Worm (Caenorhabditis elegans) whole organism, L2 larva: ENCODE measurements around the gene C44B11.6.

ENCODE experiments used
- C34F6.9 ChIP-seq: fragments of 150-350 bp; optimal IDR thresholded peaks from 2 replicates; lab custom pipeline; 2014; ENCODE audit warnings: missing biosample characterization, missing genetic modification characterization
- F13H6.1 ChIP-seq: sonication (generic microtip); optimal IDR thresholded peaks from 2 replicates; lab custom pipeline; 2016; ENCODE audit warnings: missing genetic modification characterization, missing compliant biosample characterization
- R02D3.7 ChIP-seq: fragments of 150-350 bp; optimal IDR thresholded peaks from 2 replicates; lab custom pipeline; 2014; ENCODE audit warnings: missing biosample characterization, missing genetic modification characterization
- Y55F3AM.14 ChIP-seq: fragments of 200-800 bp; sonication (Bioruptor generic); optimal IDR thresholded peaks from 2 replicates; lab custom pipeline; 2018; ENCODE audit warnings: mild to moderate bottlenecking, missing genetic modification characterization, missing compliant biosample characterization
- ZK546.5 ChIP-seq: sonication (generic microtip); optimal IDR thresholded peaks from 2 replicates; lab custom pipeline; 2017; ENCODE audit warnings: missing biosample characterization, missing genetic modification characterization
- alr-1 ChIP-seq: fragments of 150-350 bp; optimal IDR thresholded peaks from 2 replicates; lab custom pipeline; 2014; ENCODE audit warnings: missing biosample characterization, missing genetic modification characterization
- aly-2 ChIP-seq: fragments of 150-350 bp; optimal IDR thresholded peaks from 2 replicates; lab custom pipeline; 2014; ENCODE audit warnings: missing biosample characterization, missing genetic modification characterization
- ama-1 ChIP-seq: fragments of 150-350 bp; optimal IDR thresholded peaks from 2 replicates; lab custom pipeline; 2018; ENCODE audit warnings: inconsistent platforms
- blmp-1 ChIP-seq: sonication (generic microtip); optimal IDR thresholded peaks from 2 replicates; lab custom pipeline; 2017; ENCODE audit warnings: missing genetic modification characterization, mild to moderate bottlenecking, missing compliant biosample characterization, antibody characterized with exemption, moderate library complexity; ENCODE audit not compliant: insufficient read depth
- crh-2 ChIP-seq: sonication (generic microtip); optimal IDR thresholded peaks from 2 replicates; lab custom pipeline; 2017; ENCODE audit warnings: missing biosample characterization, missing genetic modification characterization
- dmd-4 ChIP-seq: sonication (generic microtip); optimal IDR thresholded peaks from 2 replicates; lab custom pipeline; 2017; ENCODE audit warnings: missing biosample characterization, missing genetic modification characterization
- elt-1 ChIP-seq: fragments of 150-350 bp; optimal IDR thresholded peaks from 2 replicates; lab custom pipeline; 2014; ENCODE audit warnings: missing biosample characterization, missing genetic modification characterization
- fos-1 ChIP-seq: fragments of 150-350 bp; optimal IDR thresholded peaks from 2 replicates; lab custom pipeline; 2014; ENCODE audit warnings: missing biosample characterization, missing genetic modification characterization
- gmeb-1 ChIP-seq: fragments of 150-350 bp; optimal IDR thresholded peaks from 2 replicates; lab custom pipeline; 2014; ENCODE audit warnings: missing biosample characterization, missing genetic modification characterization
- lin-11 ChIP-seq: fragments of 150-350 bp; sonication (generic microtip); optimal IDR thresholded peaks from 2 replicates; lab custom pipeline; 2014; ENCODE audit warnings: missing biosample characterization, missing genetic modification characterization, inconsistent platforms, mixed read lengths
- lin-13 ChIP-seq: fragments of 150-350 bp; optimal IDR thresholded peaks from 2 replicates; lab custom pipeline; 2014; ENCODE audit warnings: missing biosample characterization, missing genetic modification reagents, missing genetic modification characterization
- lsy-2 ChIP-seq, 2 experiments: fragments of 150-350 bp in 1 of 2; sonication (generic microtip) in 1 of 2; optimal IDR thresholded peaks; 2 replicates each; lab custom pipeline; 2014 to 2017; ENCODE audit warnings: missing biosample characterization in 2 of 2, missing genetic modification characterization in 2 of 2
- mab-5 ChIP-seq: fragments of 150-350 bp; optimal IDR thresholded peaks from 2 replicates; lab custom pipeline; 2014; ENCODE audit warnings: missing biosample characterization, missing genetic modification characterization
- mbf-1 ChIP-seq: sonication (generic microtip); optimal IDR thresholded peaks from 2 replicates; lab custom pipeline; 2017; ENCODE audit warnings: missing biosample characterization, missing genetic modification characterization
- nhr-10 ChIP-seq: sonication (generic microtip); optimal IDR thresholded peaks from 2 replicates; lab custom pipeline; 2017; ENCODE audit warnings: missing biosample characterization, missing genetic modification characterization
- nhr-11 ChIP-seq: fragments of 150-350 bp; optimal IDR thresholded peaks from 2 replicates; lab custom pipeline; 2014; ENCODE audit warnings: missing biosample characterization, missing genetic modification characterization
- nhr-129 ChIP-seq: fragments of 150-350 bp; optimal IDR thresholded peaks from 2 replicates; lab custom pipeline; 2014; ENCODE audit warnings: missing biosample characterization, missing genetic modification characterization
- nhr-21 ChIP-seq: fragments of 150-350 bp; optimal IDR thresholded peaks from 2 replicates; lab custom pipeline; 2014; ENCODE audit warnings: missing biosample characterization, missing genetic modification characterization
- nhr-23 ChIP-seq: fragments of 150-350 bp; optimal IDR thresholded peaks from 2 replicates; lab custom pipeline; 2014; ENCODE audit warnings: missing biosample characterization, missing genetic modification reagents, missing genetic modification characterization
- nhr-237 ChIP-seq: fragments of 150-350 bp; optimal IDR thresholded peaks from 2 replicates; lab custom pipeline; 2014; ENCODE audit warnings: missing biosample characterization, missing genetic modification characterization
- nhr-25 ChIP-seq: fragments of 150-350 bp; sonication (generic microtip); optimal IDR thresholded peaks from 3 replicates; lab custom pipeline; 2014; ENCODE audit warnings: missing biosample characterization, missing genetic modification characterization
- nhr-6 ChIP-seq: fragments of 150-350 bp; optimal IDR thresholded peaks from 2 replicates; lab custom pipeline; 2014; ENCODE audit warnings: missing biosample characterization, missing genetic modification characterization
- nhr-77 ChIP-seq: fragments of 150-350 bp; optimal IDR thresholded peaks from 2 replicates; lab custom pipeline; 2014; ENCODE audit warnings: missing biosample characterization, missing genetic modification characterization
- sem-4 ChIP-seq: fragments of 150-350 bp; optimal IDR thresholded peaks from 2 replicates; lab custom pipeline; 2014; ENCODE audit warnings: missing biosample characterization, missing genetic modification reagents, missing genetic modification characterization
- sma-3 ChIP-seq: sonication (generic microtip); optimal IDR thresholded peaks from 2 replicates; lab custom pipeline; 2016; ENCODE audit warnings: missing genetic modification reagents, missing genetic modification characterization, missing compliant biosample characterization
- sma-9 ChIP-seq, 2 experiments: fragments of 150-350 bp in 1 of 2; sonication (generic microtip) in 1 of 2; optimal IDR thresholded peaks; 2 replicates each; lab custom pipeline; 2014 to 2016; ENCODE audit warnings: missing genetic modification characterization in 2 of 2, mild to moderate bottlenecking in 1 of 2, missing biosample characterization in 1 of 2, missing compliant biosample characterization in 1 of 2, missing genetic modification reagents in 1 of 2, moderate library complexity in 1 of 2
- unc-39 ChIP-seq: fragments of 150-350 bp; optimal IDR thresholded peaks from 2 replicates; lab custom pipeline; 2014; ENCODE audit warnings: missing biosample characterization, missing genetic modification characterization
- unc-55 ChIP-seq: fragments of 150-350 bp; sonication (generic microtip); optimal IDR thresholded peaks from 3 replicates; lab custom pipeline; 2014; ENCODE audit warnings: missing biosample characterization, missing genetic modification reagents, missing genetic modification characterization
- zag-1 ChIP-seq: fragments of 150-350 bp; optimal IDR thresholded peaks from 2 replicates; lab custom pipeline; 2014; ENCODE audit warnings: missing biosample characterization, missing genetic modification characterization
- ztf-11 ChIP-seq: sonication (generic microtip); optimal IDR thresholded peaks from 2 replicates; lab custom pipeline; 2017; ENCODE audit warnings: missing biosample characterization, missing genetic modification characterization
- ztf-4 ChIP-seq: fragments of 150-350 bp; optimal IDR thresholded peaks from 2 replicates; lab custom pipeline; 2014; ENCODE audit warnings: missing biosample characterization, missing genetic modification characterization

Gene C44B11.6

ce11 chrIII:3136325-3137001 is 16.5 kb upstream of the C44B11.6 start:
- TF ChIP-seq nhr-23 (tag; lab: Kevin White, UChicago): no peak
- TF ChIP-seq nhr-77 (tag; lab: Kevin White, UChicago): no peak
- TF ChIP-seq nhr-11 (tag; lab: Kevin White, UChicago): no peak
- no peak for TF ChIP-seq lin-13 (GFP tag; lab: Kevin White, UChicago)
- TF ChIP-seq nhr-129 (tag; lab: Kevin White, UChicago): no peak
- no peak for TF ChIP-seq ztf-4
- TF ChIP-seq sma-3 (GFP tag; lab: Kevin White, UChicago): no peak
- no peak for TF ChIP-seq crh-2 (tag; lab: Kevin White, UChicago)
- TF ChIP-seq gmeb-1 (tag; lab: Kevin White, UChicago): no peak
- no peak for TF ChIP-seq nhr-6 (tag; lab: Kevin White, UChicago)
- no peak for TF ChIP-seq mab-5 (tag; lab: Kevin White, UChicago)
- no peak for TF ChIP-seq unc-39 (tag; lab: Kevin White, UChicago)
- TF ChIP-seq dmd-4: no peak
- no peak for TF ChIP-seq aly-2 (tag; lab: Kevin White, UChicago)

- no peak for TF ChIP-seq sem-4
- TF ChIP-seq unc-39 (tag; lab: Kevin White, UChicago): no peak
- no peak for TF ChIP-seq ztf-11 (tag; lab: Kevin White, UChicago)
- no peak for TF ChIP-seq sma-9 (GFP tag; optimal IDR thresholded peaks at IDR 0.05; lab: Kevin White, UChicago)
- TF ChIP-seq sma-9 (tag; optimal IDR thresholded peaks at IDR 0.05; lab: Kevin White, UChicago): no peak
- TF ChIP-seq F13H6.1 (tag; lab: Kevin White, UChicago): no peak
- no peak for TF ChIP-seq nhr-237 (tag; lab: Kevin White, UChicago)
- no peak for TF ChIP-seq nhr-77 (tag; lab: Kevin White, UChicago)
These were observed 14.9 kb upstream of the C44B11.6 start for ce11 chrIII:3138087-3138486.

- no peak for TF ChIP-seq gmeb-1 (tag; lab: Kevin White, UChicago)
- peak in 1 of 2 experiments; percentile 57 for TF ChIP-seq lsy-2 (tag; optimal IDR thresholded peaks at IDR 0.05; lab: Kevin White, UChicago)
- TF ChIP-seq blmp-1 (tag; lab: Kevin White, UChicago): no peak
- TF ChIP-seq zag-1 (tag; lab: Kevin White, UChicago): peak; percentile 68
- peak; percentile 36 for TF ChIP-seq C34F6.9 (tag; lab: Kevin White, UChicago)
- TF ChIP-seq mbf-1 (tag; lab: Kevin White, UChicago): no peak
- TF ChIP-seq ama-1: no peak
- no peak for TF ChIP-seq fos-1 (tag; lab: Kevin White, UChicago)
- TF ChIP-seq nhr-129 (tag; lab: Kevin White, UChicago): no peak
- TF ChIP-seq nhr-77 (tag; lab: Kevin White, UChicago): no peak
- no peak for TF ChIP-seq nhr-10
- TF ChIP-seq Y55F3AM.14 (GFP tag; lab: Kevin White, UChicago): no peak
- no peak for TF ChIP-seq ztf-4
- TF ChIP-seq sma-9 (GFP tag; optimal IDR thresholded peaks at IDR 0.05; lab: Kevin White, UChicago): no peak
- no peak for TF ChIP-seq sma-9 (tag; optimal IDR thresholded peaks at IDR 0.05; lab: Kevin White, UChicago)
- TF ChIP-seq sem-4: peak; percentile 40
- no peak for TF ChIP-seq elt-1 (tag; lab: Kevin White, UChicago)
- peak; percentile 15 for TF ChIP-seq unc-55 (GFP tag; lab: Kevin White, UChicago)
- no peak for TF ChIP-seq aly-2 (tag; lab: Kevin White, UChicago)
- TF ChIP-seq lin-13 (GFP tag; lab: Kevin White, UChicago): no peak
- TF ChIP-seq nhr-237 (tag; lab: Kevin White, UChicago): no peak
These were observed 13.8 kb upstream of the C44B11.6 start, which contains the start of gene mec-12 for ce11 chrIII:3139144-3139543. TSS of gene mec-12 (minus strand) at chrIII:3139234.

DNA sequence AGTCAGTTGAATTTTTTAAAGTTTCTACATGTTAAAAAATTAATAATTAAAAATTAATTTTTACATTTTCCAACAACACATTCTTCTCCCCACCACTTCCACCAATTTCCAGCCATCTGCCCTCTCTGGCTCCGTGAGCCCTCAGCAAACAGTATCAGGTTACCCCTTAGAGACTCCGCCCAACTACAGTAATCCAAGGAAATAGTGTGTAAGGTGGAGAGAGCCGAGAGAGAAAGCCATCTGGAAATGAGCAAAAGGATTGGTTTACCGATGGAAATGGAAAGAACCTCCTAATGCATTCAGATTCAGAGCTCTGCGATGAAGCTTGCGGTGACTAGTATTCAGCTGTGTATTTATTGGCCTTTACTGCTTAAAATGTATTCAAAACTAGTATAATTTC is 12.7 kb upstream of the C44B11.6 start:
- TF ChIP-seq unc-55 (GFP tag; lab: Kevin White, UChicago) (no peak), gmeb-1 (tag; lab: Kevin White, UChicago) (no peak), ztf-4 (no peak)

DNA sequence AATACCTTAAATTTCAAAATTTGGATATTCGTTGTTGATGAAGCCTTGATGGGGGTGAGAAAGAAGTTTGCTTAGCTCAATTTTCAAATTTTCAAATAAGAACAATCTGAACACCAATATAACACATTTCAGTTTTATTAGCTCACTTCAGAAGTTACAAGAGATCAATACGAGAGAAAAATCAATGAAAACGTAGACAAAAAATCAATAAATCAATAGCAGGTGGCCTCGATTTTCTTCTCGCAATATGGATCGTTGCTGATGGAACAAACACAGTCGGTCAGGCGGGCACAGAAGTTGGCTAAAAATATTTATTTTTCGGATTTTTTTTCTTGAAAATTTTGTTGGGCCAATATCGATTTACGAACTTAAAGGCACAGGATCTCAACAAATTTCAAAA is 10.9 kb upstream of the C44B11.6 start:
- TF ChIP-seq R02D3.7 (tag; lab: Kevin White, UChicago): no peak
- no peak for TF ChIP-seq nhr-25
- no peak for TF ChIP-seq ama-1
- TF ChIP-seq ZK546.5 (tag; lab: Kevin White, UChicago): no peak
- TF ChIP-seq nhr-21: no peak
- TF ChIP-seq nhr-10: no peak
- no peak for TF ChIP-seq alr-1
- no peak for TF ChIP-seq nhr-6 (tag; lab: Kevin White, UChicago)
- TF ChIP-seq blmp-1 (tag; lab: Kevin White, UChicago): no peak
- TF ChIP-seq lsy-2 (tag; optimal IDR thresholded peaks at IDR 0.05; lab: Kevin White, UChicago): no peak
- TF ChIP-seq crh-2 (tag; lab: Kevin White, UChicago): no peak
- TF ChIP-seq aly-2 (tag; lab: Kevin White, UChicago): no peak
- no peak for TF ChIP-seq lin-11 (tag; lab: Kevin White, UChicago)
- no peak for TF ChIP-seq nhr-11 (tag; lab: Kevin White, UChicago)
- no peak for TF ChIP-seq zag-1 (tag; lab: Kevin White, UChicago)
- no peak for TF ChIP-seq C34F6.9 (tag; lab: Kevin White, UChicago)
- no peak for TF ChIP-seq lin-13 (GFP tag; lab: Kevin White, UChicago)
- TF ChIP-seq nhr-237 (tag; lab: Kevin White, UChicago): no peak
- TF ChIP-seq gmeb-1 (tag; lab: Kevin White, UChicago): no peak
- no peak for TF ChIP-seq nhr-77 (tag; lab: Kevin White, UChicago)
- TF ChIP-seq, all 48 proteins: peak for 0
